Fruit fly (Drosophila melanogaster) whole organism, embryonic: ENCODE results near the gene CG14191.
A peak's percentile ranks its signal among the peaks of the same experiment; 100 is the strongest.

Experiments used
- Ada2b ChIP-seq: fragments of 200-800 bp; sonication (Bioruptor generic); IDR thresholded peaks from 2 replicates; pipeline ENCODE4 v1.3.6; 2022; ENCODE audit warnings: missing biosample characterization, missing genetic modification characterization
- Atf-2 ChIP-seq: fragments of 200-800 bp; sonication (Bioruptor generic); optimal IDR thresholded peaks from 2 replicates; lab custom pipeline; 2016; ENCODE audit warnings: missing biosample characterization, missing genetic modification characterization
- C15 ChIP-seq: fragments of 200-800 bp; sonication (Bioruptor generic); IDR thresholded peaks from 3 replicates; pipeline ENCODE4 v1.3.6; 2022; ENCODE audit warnings: missing biosample characterization, missing genetic modification characterization
- CG10321 ChIP-seq: fragments of 200-800 bp; sonication (Bioruptor generic); IDR thresholded peaks from 2 replicates; pipeline ENCODE4 v1.3.6; 2022; ENCODE audit warnings: missing biosample characterization, missing genetic modification characterization
- CG10462 ChIP-seq: fragments of 200-800 bp; sonication (Bioruptor generic); optimal IDR thresholded peaks from 2 replicates; lab custom pipeline; 2016; ENCODE audit warnings: missing biosample characterization, missing genetic modification characterization
- CG13123 ChIP-seq: fragments of 200-800 bp; sonication (Bioruptor generic); optimal IDR thresholded peaks from 2 replicates; lab custom pipeline; 2016; ENCODE audit warnings: missing biosample characterization, missing genetic modification characterization
- CG13894 ChIP-seq: fragments of 200-800 bp; sonication (Bioruptor generic); optimal IDR thresholded peaks from 3 replicates; lab custom pipeline; 2018; ENCODE audit warnings: missing biosample characterization, mild to moderate bottlenecking, missing genetic modification characterization, moderate library complexity
- CG16815 ChIP-seq: fragments of 200-800 bp; sonication (Bioruptor generic); optimal IDR thresholded peaks from 3 replicates; lab custom pipeline; 2017; ENCODE audit warnings: missing biosample characterization, mild to moderate bottlenecking, missing genetic modification characterization
- CG17912 ChIP-seq: fragments of 200-800 bp; sonication (Bioruptor generic); optimal IDR thresholded peaks from 2 replicates; lab custom pipeline; 2018; ENCODE audit warnings: missing biosample characterization, mild to moderate bottlenecking, missing genetic modification characterization
- CG1792 ChIP-seq: fragments of 200-800 bp; sonication (Bioruptor generic); optimal IDR thresholded peaks from 2 replicates; lab custom pipeline; 2016; ENCODE audit warnings: missing biosample characterization, missing genetic modification characterization
- CG18599 ChIP-seq: fragments of 200-800 bp; sonication (Bioruptor generic); optimal IDR thresholded peaks from 3 replicates; lab custom pipeline; 2017; ENCODE audit warnings: missing biosample characterization, missing genetic modification characterization, mild to moderate bottlenecking, moderate library complexity, missing genetic modification reagents
- CG2678 ChIP-seq: fragments of 200-800 bp; sonication (Bioruptor generic); optimal IDR thresholded peaks from 3 replicates; lab custom pipeline; 2019; ENCODE audit warnings: missing biosample characterization, mild to moderate bottlenecking, missing genetic modification characterization, moderate library complexity
- CG3065 ChIP-seq: fragments of 200-800 bp; sonication (Bioruptor generic); optimal IDR thresholded peaks from 2 replicates; lab custom pipeline; 2016; ENCODE audit warnings: missing biosample characterization, missing genetic modification characterization
- CG31365 ChIP-seq: fragments of 200-800 bp; sonication (Bioruptor generic); optimal IDR thresholded peaks from 2 replicates; lab custom pipeline; 2018; ENCODE audit warnings: missing biosample characterization, mild to moderate bottlenecking, missing genetic modification characterization
- CG43689 ChIP-seq: fragments of 200-800 bp; sonication (Bioruptor generic); IDR thresholded peaks from 2 replicates; pipeline ENCODE4 v1.3.6; 2022; ENCODE audit warnings: missing biosample characterization, missing genetic modification characterization
- CG5180 ChIP-seq: fragments of 200-800 bp; sonication (Bioruptor generic); optimal IDR thresholded peaks from 3 replicates; lab custom pipeline; 2017; ENCODE audit warnings: missing biosample characterization, missing genetic modification characterization, mild to moderate bottlenecking, moderate library complexity, missing genetic modification reagents
- CG7987 ChIP-seq: fragments of 200-800 bp; sonication (Bioruptor generic); optimal IDR thresholded peaks from 2 replicates; lab custom pipeline; 2018; ENCODE audit warnings: missing biosample characterization, mild to moderate bottlenecking, missing genetic modification characterization, moderate library complexity
- Camta ChIP-seq: fragments of 200-800 bp; sonication (Bioruptor generic); optimal IDR thresholded peaks from 2 replicates; lab custom pipeline; 2016; ENCODE audit warnings: missing biosample characterization, missing genetic modification characterization
- D19A ChIP-seq: fragments of 200-800 bp; optimal IDR thresholded peaks from 3 replicates; lab custom pipeline; 2019; ENCODE audit warnings: missing biosample characterization, mild to moderate bottlenecking, missing genetic modification characterization, moderate library complexity
- Dfd ChIP-seq, 2 experiments: fragments of >200 bp; optimal IDR thresholded peaks; 2 replicates each; lab custom pipeline; 2017; ENCODE audit warnings: missing biosample characterization in 2 of 2, missing genetic modification characterization in 2 of 2
- Doc2 ChIP-seq: fragments of 200-800 bp; sonication (Bioruptor generic); IDR thresholded peaks from 2 replicates; pipeline ENCODE4 v1.3.6; 2022; ENCODE audit warnings: missing biosample characterization, missing genetic modification characterization
- Elba2 ChIP-seq: fragments of 200-800 bp; sonication (Bioruptor generic); optimal IDR thresholded peaks from 3 replicates; lab custom pipeline; 2016; ENCODE audit warnings: missing biosample characterization, missing genetic modification characterization
- Hey ChIP-seq: fragments of 200-800 bp; sonication (Bioruptor generic); optimal IDR thresholded peaks from 3 replicates; lab custom pipeline; 2018; ENCODE audit warnings: missing biosample characterization, mild to moderate bottlenecking, missing genetic modification characterization
- Jarid2 ChIP-seq: fragments of 200-800 bp; sonication (Bioruptor generic); optimal IDR thresholded peaks from 3 replicates; lab custom pipeline; 2017; ENCODE audit warnings: mild to moderate bottlenecking, missing biosample characterization, missing genetic modification reagents, missing genetic modification characterization
- Max ChIP-seq: fragments of 200-800 bp; sonication (Bioruptor generic); optimal IDR thresholded peaks from 2 replicates; lab custom pipeline; 2016; ENCODE audit warnings: missing biosample characterization, mild to moderate bottlenecking, missing genetic modification characterization
- Mes4 ChIP-seq: fragments of 200-800 bp; sonication (Bioruptor generic); optimal IDR thresholded peaks from 2 replicates; lab custom pipeline; 2016; ENCODE audit warnings: missing biosample characterization, missing genetic modification characterization
- Optix ChIP-seq: fragments of 200-800 bp; sonication (Bioruptor generic); IDR thresholded peaks from 3 replicates; pipeline ENCODE4 v1.3.6; 2022; ENCODE audit warnings: missing biosample characterization, missing genetic modification characterization
- Ptx1 ChIP-seq: fragments of 200-800 bp; sonication (Bioruptor generic); IDR thresholded peaks from 2 replicates; pipeline ENCODE4 v1.3.6; 2022; ENCODE audit warnings: missing biosample characterization, missing genetic modification characterization
- Sox100B ChIP-seq: fragments of 200-800 bp; sonication (Bioruptor generic); optimal IDR thresholded peaks from 3 replicates; lab custom pipeline; 2018; ENCODE audit warnings: missing biosample characterization, mild to moderate bottlenecking, missing genetic modification characterization
- Ssrp ChIP-seq: fragments of 200-800 bp; sonication (Bioruptor generic); optimal IDR thresholded peaks from 2 replicates; lab custom pipeline; 2018; ENCODE audit warnings: missing biosample characterization, mild to moderate bottlenecking, missing genetic modification characterization, moderate library complexity
- al ChIP-seq: fragments of 200-800 bp; sonication (Bioruptor generic); IDR thresholded peaks from 2 replicates; pipeline ENCODE4 v1.3.6; 2022; ENCODE audit warnings: missing biosample characterization, missing genetic modification characterization
- ara ChIP-seq: fragments of 200-800 bp; sonication (Bioruptor generic); IDR thresholded peaks from 2 replicates; pipeline ENCODE4 v1.3.6; 2022; ENCODE audit warnings: missing biosample characterization, missing genetic modification characterization
- br ChIP-seq: fragments of >200 bp; optimal IDR thresholded peaks from 2 replicates; lab custom pipeline; 2017
- danr ChIP-seq: fragments of 200-800 bp; sonication (Bioruptor generic); IDR thresholded peaks from 2 replicates; pipeline ENCODE4 v1.3.6; 2022; ENCODE audit warnings: missing biosample characterization, missing genetic modification characterization
- emc ChIP-seq: fragments of 200-800 bp; sonication (Bioruptor generic); optimal IDR thresholded peaks from 2 replicates; lab custom pipeline; 2016; ENCODE audit warnings: missing biosample characterization, missing genetic modification characterization
- fd3F ChIP-seq: fragments of 200-800 bp; sonication (Bioruptor generic); optimal IDR thresholded peaks from 2 replicates; lab custom pipeline; 2018; ENCODE audit warnings: missing biosample characterization, mild to moderate bottlenecking, missing genetic modification characterization, moderate library complexity
- fd64A ChIP-seq: fragments of 200-800 bp; sonication (Bioruptor generic); optimal IDR thresholded peaks from 3 replicates; lab custom pipeline; 2018; ENCODE audit warnings: missing biosample characterization, mild to moderate bottlenecking, missing genetic modification characterization
- fru ChIP-seq: fragments of >200 bp; optimal IDR thresholded peaks from 2 replicates; lab custom pipeline; 2017
- gce ChIP-seq: fragments of 200-800 bp; sonication (Bioruptor generic); IDR thresholded peaks from 3 replicates; pipeline ENCODE4 v1.3.6; 2022; ENCODE audit warnings: missing biosample characterization, missing genetic modification characterization
- ind ChIP-seq: fragments of 200-800 bp; sonication (Bioruptor generic); optimal IDR thresholded peaks from 3 replicates; lab custom pipeline; 2016; ENCODE audit warnings: missing biosample characterization, missing genetic modification characterization
- insv ChIP-seq, 2 experiments: fragments of 200-800 bp; sonication (Bioruptor generic); optimal IDR thresholded peaks; 3 replicates each; lab custom pipeline; 2016 to 2018; ENCODE audit warnings: missing biosample characterization in 2 of 2, missing genetic modification characterization in 2 of 2
- pnt ChIP-seq: fragments of 200-800 bp; sonication (Bioruptor generic); optimal IDR thresholded peaks from 3 replicates; lab custom pipeline; 2016; ENCODE audit warnings: missing biosample characterization, missing genetic modification characterization
- pum ChIP-seq: fragments of 200-800 bp; sonication (Bioruptor generic); optimal IDR thresholded peaks from 2 replicates; lab custom pipeline; 2016; ENCODE audit warnings: missing biosample characterization, missing genetic modification characterization
- sens-2 ChIP-seq: fragments of 200-800 bp; sonication (Bioruptor generic); IDR thresholded peaks from 2 replicates; pipeline ENCODE4 v1.3.6; 2022; ENCODE audit warnings: missing biosample characterization, missing genetic modification characterization
- slou ChIP-seq: fragments of 200-800 bp; sonication (Bioruptor generic); optimal IDR thresholded peaks from 3 replicates; lab custom pipeline; 2016; ENCODE audit warnings: missing biosample characterization, missing genetic modification characterization
- ssp ChIP-seq: fragments of 200-800 bp; sonication (Bioruptor generic); IDR thresholded peaks from 2 replicates; pipeline ENCODE4 v1.3.6; 2022; ENCODE audit warnings: missing biosample characterization, missing genetic modification characterization
- tap ChIP-seq: fragments of 200-800 bp; optimal IDR thresholded peaks from 3 replicates; lab custom pipeline; 2019; ENCODE audit warnings: missing biosample characterization, mild to moderate bottlenecking, missing genetic modification characterization, moderate library complexity
- tx ChIP-seq: fragments of 200-800 bp; sonication (Bioruptor generic); optimal IDR thresholded peaks from 2 replicates; lab custom pipeline; 2016; ENCODE audit warnings: missing biosample characterization, missing genetic modification characterization
- unpg ChIP-seq: fragments of 200-800 bp; sonication (Bioruptor generic); optimal IDR thresholded peaks from 3 replicates; lab custom pipeline; 2018; ENCODE audit warnings: missing biosample characterization, mild to moderate bottlenecking, missing genetic modification characterization, moderate library complexity
- vnd ChIP-seq: fragments of 200-800 bp; sonication (Bioruptor generic); IDR thresholded peaks from 3 replicates; pipeline ENCODE4 v1.3.6; 2022; ENCODE audit warnings: missing biosample characterization, missing genetic modification characterization; ENCODE audit not compliant: partially characterized antibody
- yki ChIP-seq: fragments of >200 bp; optimal IDR thresholded peaks from 3 replicates; lab custom pipeline; 2018

CG14191 gene

DNA sequence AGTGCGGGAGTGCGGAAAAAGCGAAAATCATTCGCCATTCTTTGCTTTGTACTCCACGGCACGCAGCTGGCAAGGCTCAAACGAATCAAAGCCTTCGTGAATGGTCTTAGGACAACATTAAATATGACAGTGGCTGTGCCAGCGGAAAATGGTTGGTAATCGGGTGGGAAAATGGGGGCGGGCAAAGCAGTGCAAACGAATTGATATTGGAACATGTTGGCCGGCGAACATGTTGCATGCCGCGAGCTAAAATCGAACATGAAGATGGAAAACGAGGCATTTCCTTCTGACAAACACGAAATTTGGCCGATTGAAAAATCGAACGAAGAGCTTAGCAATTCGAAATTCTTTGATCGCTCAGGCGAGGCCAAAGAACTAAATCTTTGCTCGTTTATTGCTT, 14.7 kb downstream of the CG14191 start:
- no peak for TF ChIP-seq Dfd (GFP tag; optimal IDR thresholded peaks at IDR 0.05; lab: Kevin White, UChicago)
- no peak for TF ChIP-seq unpg (GFP tag; lab: Kevin White, UChicago)
- no peak for TF ChIP-seq ara
- no peak for TF ChIP-seq al
- no peak for TF ChIP-seq ssp (GFP tag; lab: Robert Waterston, UW)
- TF ChIP-seq tx = no peak
- peak; percentile 95 for TF ChIP-seq CG5180 (GFP tag; lab: Kevin White, UChicago)
- TF ChIP-seq Optix = no peak
- TF ChIP-seq, all 482 proteins: peak for 1

DNA sequence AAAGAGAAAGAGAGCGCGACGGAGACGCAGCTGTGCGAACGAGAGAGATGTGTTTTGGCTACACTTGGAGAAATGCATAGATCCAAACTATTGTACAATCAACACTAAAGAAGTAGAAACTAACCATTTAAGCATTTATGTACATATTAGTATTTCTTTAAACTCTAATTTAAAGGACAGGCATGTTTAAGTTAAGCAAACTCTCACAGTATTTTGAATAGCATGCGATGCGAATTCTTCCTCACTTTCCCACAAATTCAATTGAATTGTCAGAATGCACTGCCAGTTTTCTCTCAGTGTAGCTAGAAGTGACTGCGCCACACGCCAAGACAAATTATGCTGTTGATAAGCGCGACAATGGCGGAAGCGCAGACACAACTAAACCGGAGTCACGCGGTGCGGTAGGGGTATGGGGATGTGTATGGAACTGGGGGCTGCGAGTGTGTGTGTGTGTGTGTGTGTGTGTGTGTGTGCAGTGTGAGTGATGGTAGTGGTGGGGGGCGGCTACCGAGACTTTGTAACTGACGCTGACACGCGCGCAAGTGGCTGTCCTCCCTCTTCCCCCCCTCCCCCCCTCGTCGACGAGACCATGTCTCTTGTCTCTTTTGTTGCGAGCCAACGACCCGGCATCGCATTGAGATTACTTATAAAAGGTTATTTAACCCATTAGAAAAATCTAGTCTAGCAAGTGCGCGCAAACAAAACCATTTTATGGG, 25.5 kb downstream of the CG14191 start:
- peak; percentile 15 for TF ChIP-seq pum
- TF ChIP-seq C15 = no peak
- no peak for TF ChIP-seq CG31365 (tag; lab: Kevin White, UChicago)
- peak; percentile 68 for TF ChIP-seq CG2678 (tag; lab: Kevin White, UChicago)
- peak; percentile 20 for TF ChIP-seq Ssrp
- peak; percentile 11 for TF ChIP-seq CG16815
- peak; percentile 23 for TF ChIP-seq tap (tag; lab: Kevin White, UChicago)
- no peak for TF ChIP-seq pnt (GFP tag; lab: Kevin White, UChicago)
- no peak for TF ChIP-seq CG10321 (GFP tag; lab: Robert Waterston, UW)
- peak; percentile 14 for TF ChIP-seq Jarid2 (GFP tag; lab: Kevin White, UChicago)
- TF ChIP-seq Max (GFP tag; lab: Kevin White, UChicago) = no peak
- TF ChIP-seq br = no peak
- TF ChIP-seq D19A (tag; lab: Kevin White, UChicago) = peak; percentile 9
- TF ChIP-seq Mes4 (GFP tag; lab: Kevin White, UChicago) = no peak
- peak; percentile 65 for TF ChIP-seq CG18599
- TF ChIP-seq sens-2 (GFP tag; lab: Robert Waterston, UW) = no peak
- no peak for TF ChIP-seq Camta (GFP tag; lab: Kevin White, UChicago)
- TF ChIP-seq danr (GFP tag; lab: Robert Waterston, UW) = no peak
- no peak for TF ChIP-seq CG43689 (GFP tag; lab: Robert Waterston, UW)
- 0 out of 2 replicates have a peak, but pooled peaks have one; percentile 9 for TF ChIP-seq Ada2b (GFP tag; lab: Robert Waterston, UW)
- TF ChIP-seq yki = no peak
- TF ChIP-seq CG17912 (GFP tag; lab: Kevin White, UChicago) = no peak
- peak; percentile 43 for TF ChIP-seq Sox100B (GFP tag; lab: Kevin White, UChicago)
- TF ChIP-seq insv (GFP tag; optimal IDR thresholded peaks at IDR 0.05; lab: Kevin White, UChicago) = no peak
- TF ChIP-seq CG7987 (GFP tag; lab: Kevin White, UChicago) = no peak
- TF ChIP-seq CG5180 (GFP tag; lab: Kevin White, UChicago) = peak; percentile 8
- peak; percentile 13 for TF ChIP-seq ind
- no peak for TF ChIP-seq CG1792 (GFP tag; lab: Kevin White, UChicago)
- TF ChIP-seq vnd (GFP tag; lab: Robert Waterston, UW) = no peak
- TF ChIP-seq emc = no peak
- TF ChIP-seq Dfd (GFP tag; optimal IDR thresholded peaks at IDR 0.05; lab: Kevin White, UChicago) = no peak
- peak; percentile 28 for TF ChIP-seq slou
- no peak for TF ChIP-seq CG3065
- TF ChIP-seq Ptx1 (GFP tag; lab: Robert Waterston, UW) = peak; percentile 48
- no peak for TF ChIP-seq fd64A (GFP tag; lab: Kevin White, UChicago)
- no peak for TF ChIP-seq CG13894 (tag; lab: Kevin White, UChicago)
- TF ChIP-seq fru (lab: Kevin White, UChicago) = no peak
- TF ChIP-seq CG13123 (GFP tag; lab: Kevin White, UChicago) = no peak
- no peak for TF ChIP-seq Atf-2 (GFP tag; lab: Kevin White, UChicago)
- TF ChIP-seq Hey (tag; lab: Kevin White, UChicago) = no peak
- TF ChIP-seq CG10462 (GFP tag; lab: Kevin White, UChicago) = no peak
- TF ChIP-seq Doc2 (GFP tag; lab: Robert Waterston, UW) = no peak
- no peak for TF ChIP-seq Elba2 (GFP tag; lab: Kevin White, UChicago)
- no peak for TF ChIP-seq gce (GFP tag; lab: Robert Waterston, UW)
- TF ChIP-seq fd3F (GFP tag; lab: Kevin White, UChicago) = no peak
